Worm (Caenorhabditis elegans): ENCODE results near the gene Y54E2A.8.
A peak's percentile ranks its signal among the peaks of the same experiment; 100 is the strongest.

- TF ChIP-seq pha-4 (tag; optimal IDR thresholded peaks at IDR 0.05) (no peak), tlf-1 (GFP tag; optimal IDR thresholded peaks at IDR 0.05) (no peak), ZK185.1 (tag; optimal IDR thresholded peaks at IDR 0.05; ENCODE audit: poor library complexity, severe bottlenecking) (peak; percentile 30), K12H6.12 (tag; optimal IDR thresholded peaks at IDR 0.05) (no peak)
Observed at ce11 chrII:14814894-14815568, 36.9 kb downstream of the Y54E2A.8 start, which contains the start of gene W01D2.1.
